Worm (Caenorhabditis elegans) whole organism, L1 larva: Measurements from ENCODE around the gene acr-2.

Experiments used
- F16B12.6 ChIP-seq: fragments of 150-350 bp; optimal IDR thresholded peaks from 2 replicates; lab custom pipeline; 2014; ENCODE audit warnings: missing biosample characterization, missing genetic modification characterization
- aly-2 ChIP-seq: fragments of 150-350 bp; optimal IDR thresholded peaks from 2 replicates; lab custom pipeline; 2014; ENCODE audit warnings: missing biosample characterization, missing genetic modification characterization
- elt-3 ChIP-seq, 6 experiments: fragments of 150-350 bp in 1 of 6; sonication (generic microtip); optimal IDR thresholded peaks; 2 replicates each; lab custom pipeline; 2017 to 2018; ENCODE audit warnings: missing biosample characterization in 6 of 6, missing genetic modification characterization in 6 of 6, inconsistent platforms in 1 of 6
- lir-3 ChIP-seq: sonication (generic microtip); optimal IDR thresholded peaks from 2 replicates; lab custom pipeline; 2016; ENCODE audit warnings: mild to moderate bottlenecking, missing genetic modification characterization, moderate library complexity, missing compliant biosample characterization; ENCODE audit not compliant: poor library complexity
- skn-1 ChIP-seq: fragments of 150-350 bp; optimal IDR thresholded peaks from 2 replicates; lab custom pipeline; 2014; ENCODE audit warnings: missing biosample characterization, missing genetic modification characterization
- snu-23 ChIP-seq: sonication (generic microtip); optimal IDR thresholded peaks from 2 replicates; lab custom pipeline; 2016; ENCODE audit warnings: missing genetic modification characterization, missing compliant biosample characterization
- swsn-7 ChIP-seq: sonication (generic microtip); optimal IDR thresholded peaks from 2 replicates; lab custom pipeline; 2016; ENCODE audit warnings: missing genetic modification characterization, missing compliant biosample characterization

DNA sequence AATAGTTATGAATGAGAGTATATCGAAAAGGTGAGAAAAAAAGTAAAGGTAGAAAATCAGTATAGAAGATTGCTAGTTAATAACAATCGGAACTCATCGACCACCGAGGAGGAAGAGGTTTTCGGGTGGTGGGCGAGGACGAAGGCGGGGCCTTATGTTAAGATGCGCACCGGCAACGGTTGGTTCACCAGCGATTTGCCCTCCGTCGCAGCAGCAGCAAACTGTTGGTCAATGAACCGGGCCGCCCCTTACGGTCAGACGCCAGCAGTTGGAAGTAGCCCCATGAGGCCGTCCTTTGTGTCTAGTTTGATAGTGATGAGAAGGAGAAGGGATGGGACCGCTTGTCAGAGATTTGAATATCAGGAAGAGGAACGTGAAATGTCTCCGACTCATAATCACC, 33.4 kb upstream of the acr-2 start, which contains the start of gene nhr-137:
- TF ChIP-seq elt-3 (tag; optimal IDR thresholded peaks at IDR 0.05; lab: Kevin White, UChicago) (no peak), skn-1 (tag; lab: Kevin White, UChicago) (no peak), F16B12.6 (tag; lab: Kevin White, UChicago) (no peak), swsn-7 (tag; lab: Kevin White, UChicago) (no peak), aly-2 (tag; lab: Kevin White, UChicago) (no peak), snu-23 (GFP tag; lab: Kevin White, UChicago) (no peak), lir-3 (tag; lab: Kevin White, UChicago) (no peak)
